Worm (Caenorhabditis elegans): ENCODE data around the gene fbxb-19.

Gene fbxb-19

ce11 chrII:1730103-1730502, 41.1 kb upstream of the fbxb-19 start, which contains the start of gene ceh-81:
Gene ceh-81, plus strand, starts transcription at chrII:1730403.
- no peak for TF ChIP-seq nhr-12 (tag; optimal IDR thresholded peaks at IDR 0.05)
- no peak for TF ChIP-seq fkh-4 (tag; optimal IDR thresholded peaks at IDR 0.05; ENCODE audit: borderline replicate concordance)
- no peak for TF ChIP-seq ceh-90 (tag; optimal IDR thresholded peaks at IDR 0.05)
- TF ChIP-seq unc-86 (tag; optimal IDR thresholded peaks at IDR 0.05), result no peak
- no peak for TF ChIP-seq unc-62 (GFP tag; optimal IDR thresholded peaks at IDR 0.05)

ce11 chrII:1728253-1728652, 39.3 kb upstream of the fbxb-19 start, which contains the start of gene btb-9:
Gene btb-9, plus strand, starts transcription at chrII:1728506.
- TF ChIP-seq pqm-1 (tag; optimal IDR thresholded peaks at IDR 0.05) (peak; percentile 26), unc-98 (GFP tag; IDR thresholded peaks at IDR 0.05) (no peak), lin-35 (GFP tag; optimal IDR thresholded peaks at IDR 0.05) (peak in 1 of 2 experiments; percentile 28), elt-2 (tag; optimal IDR thresholded peaks at IDR 0.05) (peak; percentile 86)

ce11 chrII:1725735-1726134, 36.8 kb upstream of the fbxb-19 start, which contains the start of gene F45C12.17:
Gene F45C12.17, plus strand, starts transcription at chrII:1726111.
- no peak for TF ChIP-seq isw-1 (GFP tag; IDR thresholded peaks at IDR 0.05)
- no peak for TF ChIP-seq ceh-90 (tag; optimal IDR thresholded peaks at IDR 0.05)
- no peak for TF ChIP-seq nhr-12 (tag; optimal IDR thresholded peaks at IDR 0.05)
- TF ChIP-seq pqm-1 (tag; optimal IDR thresholded peaks at IDR 0.05), result no peak
- no peak for TF ChIP-seq zip-4 (GFP tag; optimal IDR thresholded peaks at IDR 0.05)

- TF ChIP-seq C16A3.4 (tag; optimal IDR thresholded peaks at IDR 0.05) (no peak), lin-15B (tag; optimal IDR thresholded peaks at IDR 0.05) (no peak), aly-2 (tag; optimal IDR thresholded peaks at IDR 0.05) (no peak), hpl-2 (GFP tag; optimal IDR thresholded peaks at IDR 0.05) (no peak), efl-1 (optimal IDR thresholded peaks at IDR 0.05) (no peak), efl-1 (GFP tag; optimal IDR thresholded peaks at IDR 0.05 in 1 of 2) (no peak), ztf-11 (tag; optimal IDR thresholded peaks at IDR 0.05) (no peak), F16B12.6 (tag; optimal IDR thresholded peaks at IDR 0.05) (no peak), hlh-4 (tag; optimal IDR thresholded peaks at IDR 0.05) (no peak), mab-9 (GFP tag; IDR thresholded peaks at IDR 0.05) (no peak), fkh-4 (tag; optimal IDR thresholded peaks at IDR 0.05; ENCODE audit: borderline replicate concordance) (no peak), lin-13 (GFP tag; optimal IDR thresholded peaks at IDR 0.05) (no peak), unc-130 (tag; optimal IDR thresholded peaks at IDR 0.05) (no peak), nhr-76 (tag; optimal IDR thresholded peaks at IDR 0.05) (no peak), swsn-7 (tag; optimal IDR thresholded peaks at IDR 0.05) (no peak), nhr-20 (tag; optimal IDR thresholded peaks at IDR 0.05) (no peak), pqm-1 (tag; optimal IDR thresholded peaks at IDR 0.05) (no peak), nhr-11 (tag; optimal IDR thresholded peaks at IDR 0.05) (no peak), vab-15 (tag; optimal IDR thresholded peaks at IDR 0.05) (no peak)
Measured at ce11 chrII:1724314-1724713, 35.3 kb upstream of the fbxb-19 start, which contains the start of gene fbxb-11. Gene fbxb-11, plus strand, starts transcription at chrII:1724614.

ce11 chrII:1722394-1722793, 33.4 kb upstream of the fbxb-19 start, which contains the start of the genes fbxb-5 and btb-8:
Gene fbxb-5, minus strand, starts transcription at chrII:1722494.
Gene btb-8, plus strand, starts transcription at chrII:1722770.
- TF ChIP-seq nhr-12 (tag; optimal IDR thresholded peaks at IDR 0.05) (no peak), unc-98 (GFP tag; IDR thresholded peaks at IDR 0.05) (no peak), zip-4 (GFP tag; optimal IDR thresholded peaks at IDR 0.05) (no peak), snpc-4 (tag; optimal IDR thresholded peaks at IDR 0.05) (no peak), nhr-20 (tag; optimal IDR thresholded peaks at IDR 0.05) (no peak), pax-3 (tag; optimal IDR thresholded peaks at IDR 0.05) (no peak), swsn-7 (tag; optimal IDR thresholded peaks at IDR 0.05) (no peak), fkh-4 (tag; optimal IDR thresholded peaks at IDR 0.05; ENCODE audit: borderline replicate concordance) (no peak), ceh-63 (GFP tag; optimal IDR thresholded peaks at IDR 0.05) (no peak), lsy-2 (tag; optimal IDR thresholded peaks at IDR 0.05) (no peak), mab-9 (GFP tag; IDR thresholded peaks at IDR 0.05) (no peak), snu-23 (GFP tag; optimal IDR thresholded peaks at IDR 0.05) (no peak), nhr-90 (tag; optimal IDR thresholded peaks at IDR 0.05; ENCODE audit: poor library complexity) (no peak)
